Fruit fly (Drosophila melanogaster) whole organism, wandering third instar larva: ENCODE measurements around the gene CG17672.

Source experiments
- Abd-B ChIP-seq: fragments of >200 bp; optimal IDR thresholded peaks from 2 replicates; lab custom pipeline; 2017; ENCODE audit warnings: missing biosample characterization, missing genetic modification characterization
- CG32264 ChIP-seq: fragments of 200-800 bp; sonication (Bioruptor generic); optimal IDR thresholded peaks from 2 replicates; lab custom pipeline; 2016; ENCODE audit warnings: missing biosample characterization, missing genetic modification characterization
- CG9705 ChIP-seq: fragments of 200-800 bp; sonication (Bioruptor generic); optimal IDR thresholded peaks from 2 replicates; lab custom pipeline; 2018; ENCODE audit warnings: missing biosample characterization, mild to moderate bottlenecking, missing genetic modification characterization
- CrebA ChIP-seq: fragments of 200-800 bp; sonication (Bioruptor generic); optimal IDR thresholded peaks from 2 replicates; lab custom pipeline; 2016; ENCODE audit warnings: missing biosample characterization, mild to moderate bottlenecking, missing genetic modification characterization, borderline replicate concordance
- Dfd ChIP-seq: fragments of >200 bp; optimal IDR thresholded peaks from 2 replicates; lab custom pipeline; 2017; ENCODE audit warnings: missing biosample characterization, missing genetic modification characterization
- Dif ChIP-seq: fragments of 200-275, 200-300 bp; sonication (Bioruptor generic); optimal IDR thresholded peaks from 2 replicates; lab custom pipeline; 2018; ENCODE audit warnings: missing biosample characterization, missing genetic modification characterization; ENCODE audit not compliant: partially characterized antibody
- GATAd ChIP-seq: sonication (Bioruptor generic); optimal IDR thresholded peaks from 2 replicates; lab custom pipeline; 2016; ENCODE audit warnings: missing biosample characterization, missing genetic modification characterization
- HLH106 ChIP-seq: fragments of 200-800 bp; optimal IDR thresholded peaks from 3 replicates; lab custom pipeline; 2019; ENCODE audit warnings: missing biosample characterization, mild to moderate bottlenecking, missing genetic modification characterization, moderate library complexity
- Jra ChIP-seq: sonication (Bioruptor generic); optimal IDR thresholded peaks from 2 replicates; lab custom pipeline; 2016; ENCODE audit warnings: missing biosample characterization, missing genetic modification characterization
- Mio ChIP-seq: sonication (Bioruptor generic); optimal IDR thresholded peaks from 2 replicates; lab custom pipeline; 2016; ENCODE audit warnings: missing biosample characterization, missing genetic modification characterization
- Myc ChIP-seq: fragments of >200 bp; optimal IDR thresholded peaks from 2 replicates; lab custom pipeline; 2017
- N ChIP-seq: fragments of >200 bp; optimal IDR thresholded peaks from 2 replicates; lab custom pipeline; 2018; ENCODE audit warnings: missing biosample characterization, missing external identifiers, missing genetic modification characterization
- OdsH ChIP-seq: fragments of 200-800 bp; sonication (Bioruptor generic); optimal IDR thresholded peaks from 2 replicates; lab custom pipeline; 2016; ENCODE audit warnings: missing biosample characterization, mild to moderate bottlenecking, missing genetic modification characterization
- Rel ChIP-seq, 2 experiments: fragments of 200-800 bp; sonication (Bioruptor generic) in 1 of 2; optimal IDR thresholded peaks; 2 replicates in 1 of 2; 3 replicates in 1 of 2; lab custom pipeline; 2016 to 2019; ENCODE audit warnings: mild to moderate bottlenecking in 2 of 2, missing biosample characterization in 2 of 2, missing genetic modification characterization in 2 of 2, moderate library complexity in 1 of 2
- Vsx2 ChIP-seq: fragments of 200-300, 225-300 bp; sonication (Bioruptor generic); optimal IDR thresholded peaks from 2 replicates; lab custom pipeline; 2018; ENCODE audit warnings: missing biosample characterization, missing genetic modification characterization; ENCODE audit not compliant: partially characterized antibody
- br ChIP-seq: fragments of 200-800 bp; sonication (Bioruptor generic); optimal IDR thresholded peaks from 2 replicates; lab custom pipeline; 2016; ENCODE audit warnings: missing biosample characterization, missing genetic modification characterization
- brk ChIP-seq: fragments of 200-800 bp; sonication (Bioruptor generic); optimal IDR thresholded peaks from 2 replicates; lab custom pipeline; 2016; ENCODE audit warnings: missing biosample characterization, mild to moderate bottlenecking, missing genetic modification characterization
- dl ChIP-seq, 2 experiments: fragments of 175-275, 200-275 bp in 1 of 2; fragments of 200-275 bp in 1 of 2; sonication (Bioruptor generic); optimal IDR thresholded peaks; lab custom pipeline; 2018; ENCODE audit warnings: mild to moderate bottlenecking in 2 of 2, missing biosample characterization in 2 of 2, missing genetic modification characterization in 2 of 2, moderate library complexity in 2 of 2; ENCODE audit not compliant: partially characterized antibody in 2 of 2, insufficient read depth in 1 of 2
- dmrt93B ChIP-seq: fragments of 200-800 bp; sonication (Bioruptor generic); optimal IDR thresholded peaks from 2 replicates; lab custom pipeline; 2018; ENCODE audit warnings: missing biosample characterization, mild to moderate bottlenecking, missing genetic modification characterization
- dsf ChIP-seq: sonication (Bioruptor generic); optimal IDR thresholded peaks from 2 replicates; lab custom pipeline; 2016; ENCODE audit warnings: missing biosample characterization, missing genetic modification characterization, borderline replicate concordance
- ey ChIP-seq: fragments of 200-800 bp; sonication (Bioruptor generic); optimal IDR thresholded peaks from 2 replicates; lab custom pipeline; 2016; ENCODE audit warnings: missing biosample characterization, missing genetic modification characterization
- foxo ChIP-seq, 2 experiments: fragments of 200-800 bp; sonication (Bioruptor generic); optimal IDR thresholded peaks; 2 replicates in 1 of 2; 3 replicates in 1 of 2; lab custom pipeline; 2016 to 2017; ENCODE audit warnings: missing biosample characterization in 2 of 2, missing genetic modification characterization in 2 of 2
- fru ChIP-seq: fragments of 200-800 bp; sonication (Bioruptor generic); optimal IDR thresholded peaks from 3 replicates; lab custom pipeline; 2016; ENCODE audit warnings: missing biosample characterization, mild to moderate bottlenecking, missing genetic modification characterization
- h ChIP-seq: fragments of 200-800 bp; sonication (Bioruptor generic); optimal IDR thresholded peaks from 3 replicates; lab custom pipeline; 2016; ENCODE audit warnings: missing biosample characterization, mild to moderate bottlenecking, missing genetic modification characterization
- jim ChIP-seq: fragments of 175-275, 200-325 bp; sonication (Bioruptor generic); optimal IDR thresholded peaks from 2 replicates; lab custom pipeline; 2016; ENCODE audit warnings: missing biosample characterization, mild to moderate bottlenecking, missing genetic modification characterization
- lola ChIP-seq: fragments of >200 bp; optimal IDR thresholded peaks from 2 replicates; lab custom pipeline; 2017; ENCODE audit warnings: missing biosample characterization, missing genetic modification characterization
- pan ChIP-seq: fragments of >200 bp; optimal IDR thresholded peaks from 2 replicates; lab custom pipeline; 2017
- psq ChIP-seq: fragments of 200-800 bp; sonication (Bioruptor generic); optimal IDR thresholded peaks from 3 replicates; lab custom pipeline; 2017; ENCODE audit warnings: missing biosample characterization, mild to moderate bottlenecking, missing genetic modification characterization, moderate library complexity
- rgr ChIP-seq: fragments of 200-800 bp; sonication (Bioruptor generic); optimal IDR thresholded peaks from 3 replicates; lab custom pipeline; 2016; ENCODE audit warnings: missing biosample characterization, mild to moderate bottlenecking, missing genetic modification characterization
- sage ChIP-seq: fragments of 200-800 bp; sonication (Bioruptor generic); optimal IDR thresholded peaks from 2 replicates; lab custom pipeline; 2016; ENCODE audit warnings: missing biosample characterization, mild to moderate bottlenecking, missing genetic modification characterization
- sv ChIP-seq: fragments of 200-800 bp; sonication (Bioruptor generic); optimal IDR thresholded peaks from 3 replicates; lab custom pipeline; 2016; ENCODE audit warnings: missing biosample characterization, missing genetic modification characterization
- tai ChIP-seq: sonication (Bioruptor generic); optimal IDR thresholded peaks from 2 replicates; lab custom pipeline; 2016; ENCODE audit warnings: missing biosample characterization, missing genetic modification characterization
- usp ChIP-seq: fragments of >200 bp; optimal IDR thresholded peaks from 2 replicates; lab custom pipeline; 2017; ENCODE audit warnings: missing biosample characterization, missing genetic modification characterization
- woc ChIP-seq: sonication (Bioruptor generic); optimal IDR thresholded peaks from 2 replicates; lab custom pipeline; 2016; ENCODE audit warnings: missing biosample characterization, mild to moderate bottlenecking, missing genetic modification characterization

Gene CG17672

dm6 chr3L:13026337-13026736 lies 2.4 kb upstream of the CG17672 start, which contains the start of gene Zmynd10:
Zmynd10 (minus strand) TSS chr3L:13026437.
- TF ChIP-seq N (no peak), lola (GFP tag; lab: Kevin White, UChicago) (no peak), Jra (GFP tag; lab: Kevin White, UChicago) (no peak), Abd-B (GFP tag; lab: Kevin White, UChicago) (no peak), Mio (GFP tag; lab: Kevin White, UChicago) (no peak), sv (GFP tag; lab: Kevin White, UChicago) (no peak), GATAd (no peak), CrebA (no peak), jim (no peak), CG32264 (GFP tag; lab: Kevin White, UChicago) (no peak), ey (GFP tag; lab: Kevin White, UChicago) (no peak), brk (GFP tag; lab: Kevin White, UChicago) (no peak), pan (lab: Kevin White, UChicago) (no peak), Dif (GFP tag; lab: Kevin White, UChicago) (no peak), fru (no peak), dl (GFP tag; optimal IDR thresholded peaks at IDR 0.05; lab: Kevin White, UChicago; ENCODE audit: insufficient read depth in 1 of 2, partially characterized antibody in 2 of 2) (no peak), Dfd (no peak), HLH106 (tag; lab: Kevin White, UChicago) (no peak)
- TF ChIP-seq, all 38 proteins: peak for 0

dm6 chr3L:13026872-13027271 lies 1.9 kb upstream of the CG17672 start:
- TF ChIP-seq sv (GFP tag; lab: Kevin White, UChicago) (no peak), OdsH (no peak), HLH106 (tag; lab: Kevin White, UChicago) (no peak), CG32264 (GFP tag; lab: Kevin White, UChicago) (no peak), CrebA (no peak), CG9705 (GFP tag; lab: Kevin White, UChicago) (no peak), fru (no peak), Abd-B (GFP tag; lab: Kevin White, UChicago) (no peak), ey (GFP tag; lab: Kevin White, UChicago) (no peak), Vsx2 (GFP tag; lab: Kevin White, UChicago) (no peak), dsf (GFP tag; lab: Kevin White, UChicago) (no peak), Dif (GFP tag; lab: Kevin White, UChicago) (no peak), Jra (GFP tag; lab: Kevin White, UChicago) (no peak), rgr (GFP tag; lab: Kevin White, UChicago) (no peak), lola (GFP tag; lab: Kevin White, UChicago) (no peak), Dfd (no peak), jim (no peak), GATAd (no peak), pan (lab: Kevin White, UChicago) (no peak)
- TF ChIP-seq, all 38 proteins: peak for 0

- no peak for TF ChIP-seq dsf (GFP tag; lab: Kevin White, UChicago)
- TF ChIP-seq lola (GFP tag; lab: Kevin White, UChicago) = no peak
- no peak for TF ChIP-seq rgr (GFP tag; lab: Kevin White, UChicago)
- no peak for TF ChIP-seq Myc
- no peak for TF ChIP-seq Rel (GFP tag; optimal IDR thresholded peaks at IDR 0.05; lab: Kevin White, UChicago)
- TF ChIP-seq Rel (tag; optimal IDR thresholded peaks at IDR 0.05; lab: Kevin White, UChicago) = no peak
- no peak for TF ChIP-seq dmrt93B (GFP tag; lab: Kevin White, UChicago)
- no peak for TF ChIP-seq N
- TF ChIP-seq usp = no peak
- no peak for TF ChIP-seq jim
- TF ChIP-seq GATAd = no peak
- TF ChIP-seq Abd-B (GFP tag; lab: Kevin White, UChicago) = no peak
- TF ChIP-seq sv (GFP tag; lab: Kevin White, UChicago) = no peak
- TF ChIP-seq fru = no peak
Measured at dm6 chr3L:13027333-13027732, 1.4 kb upstream of the CG17672 start.

- TF ChIP-seq psq (GFP tag; lab: Kevin White, UChicago) (no peak), h (GFP tag; lab: Kevin White, UChicago) (peak; percentile 24), tai (GFP tag; lab: Kevin White, UChicago) (no peak), br (no peak), Dif (GFP tag; lab: Kevin White, UChicago) (no peak), fru (peak; percentile 20), sv (GFP tag; lab: Kevin White, UChicago) (no peak), sage (no peak), Dfd (no peak), Rel (GFP tag; optimal IDR thresholded peaks at IDR 0.05; lab: Kevin White, UChicago) (no peak), Rel (tag; optimal IDR thresholded peaks at IDR 0.05; lab: Kevin White, UChicago) (no peak), Abd-B (GFP tag; lab: Kevin White, UChicago) (no peak), foxo (GFP tag; optimal IDR thresholded peaks at IDR 0.05; lab: Kevin White, UChicago) (no peak), usp (no peak), CG32264 (GFP tag; lab: Kevin White, UChicago) (no peak), Jra (GFP tag; lab: Kevin White, UChicago) (no peak), ey (GFP tag; lab: Kevin White, UChicago) (no peak), CG9705 (GFP tag; lab: Kevin White, UChicago) (no peak), N (no peak), rgr (GFP tag; lab: Kevin White, UChicago) (peak; percentile 13), HLH106 (tag; lab: Kevin White, UChicago) (no peak), woc (no peak), Myc (no peak)
- TF ChIP-seq, all 38 proteins: peak for 3
Measured at dm6 chr3L:13030055-13030634, 1.4 kb downstream of the CG17672 start.
